Fruit fly (Drosophila melanogaster) whole organism, embryonic: ENCODE data around the gene Spt6.

ENCODE experiments used
- Abd-B ChIP-seq: fragments of 200-800 bp; sonication (Bioruptor generic); optimal IDR thresholded peaks from 2 replicates; lab custom pipeline; 2018; ENCODE audit warnings: missing biosample characterization, mild to moderate bottlenecking, missing genetic modification characterization, moderate library complexity
- CG12391 ChIP-seq: fragments of 200-800 bp; sonication (Bioruptor generic); optimal IDR thresholded peaks from 3 replicates; lab custom pipeline; 2018; ENCODE audit warnings: missing biosample characterization, mild to moderate bottlenecking, missing genetic modification characterization, moderate library complexity
- CG13123 ChIP-seq: fragments of 200-800 bp; sonication (Bioruptor generic); optimal IDR thresholded peaks from 2 replicates; lab custom pipeline; 2016; ENCODE audit warnings: missing biosample characterization, missing genetic modification characterization
- CG14441 ChIP-seq: fragments of 200-800 bp; sonication (Bioruptor generic); IDR thresholded peaks from 2 replicates; pipeline ENCODE4 v1.3.6; 2022; ENCODE audit warnings: missing biosample characterization, missing genetic modification characterization
- CG14667 ChIP-seq: fragments of 200-800 bp; sonication (Bioruptor generic); IDR thresholded peaks from 2 replicates; pipeline ENCODE4 v1.3.6; 2022; ENCODE audit warnings: missing biosample characterization, missing genetic modification characterization
- CG14710 ChIP-seq: fragments of 200-800 bp; sonication (Bioruptor generic); optimal IDR thresholded peaks from 3 replicates; lab custom pipeline; 2019; ENCODE audit warnings: missing biosample characterization, mild to moderate bottlenecking, missing genetic modification characterization, moderate library complexity
- CG1832 ChIP-seq: fragments of 200-800 bp; sonication (Bioruptor generic); optimal IDR thresholded peaks from 2 replicates; lab custom pipeline; 2017; ENCODE audit warnings: missing biosample characterization, mild to moderate bottlenecking, missing genetic modification characterization, inconsistent platforms
- CG18476 ChIP-seq: fragments of 200-800 bp; sonication (Bioruptor generic); optimal IDR thresholded peaks from 2 replicates; lab custom pipeline; 2016; ENCODE audit warnings: missing biosample characterization, mild to moderate bottlenecking, missing genetic modification characterization
- CG30020 ChIP-seq: fragments of 200-800 bp; optimal IDR thresholded peaks from 2 replicates; lab custom pipeline; 2019; ENCODE audit warnings: missing biosample characterization, mild to moderate bottlenecking, missing genetic modification characterization, moderate library complexity
- CG4820 ChIP-seq: fragments of 200-800 bp; sonication (Bioruptor generic); optimal IDR thresholded peaks from 3 replicates; lab custom pipeline; 2016; ENCODE audit warnings: missing biosample characterization, missing genetic modification characterization
- CG6175 ChIP-seq: fragments of 200-800 bp; sonication (Bioruptor generic); IDR thresholded peaks from 3 replicates; pipeline ENCODE4 v1.3.6; 2022; ENCODE audit warnings: missing biosample characterization, missing genetic modification characterization
- CG6765 ChIP-seq: fragments of 200-800 bp; sonication (Bioruptor generic); optimal IDR thresholded peaks from 3 replicates; lab custom pipeline; 2017; ENCODE audit warnings: missing biosample characterization, mild to moderate bottlenecking, missing genetic modification characterization
- CG7357 ChIP-seq: fragments of 200-800 bp; sonication (Bioruptor generic); IDR thresholded peaks from 3 replicates; pipeline ENCODE4 v1.3.6; 2022; ENCODE audit warnings: missing biosample characterization, missing genetic modification characterization
- CG7556 ChIP-seq: fragments of 200-800 bp; sonication (Bioruptor generic); optimal IDR thresholded peaks from 2 replicates; lab custom pipeline; 2017; ENCODE audit warnings: missing biosample characterization, mild to moderate bottlenecking, missing genetic modification characterization
- CG7928 ChIP-seq: fragments of 200-800 bp; sonication (Bioruptor generic); optimal IDR thresholded peaks from 2 replicates; lab custom pipeline; 2017; ENCODE audit warnings: missing biosample characterization, mild to moderate bottlenecking, missing genetic modification characterization
- CG8089 ChIP-seq: fragments of 200-800 bp; sonication (Bioruptor generic); optimal IDR thresholded peaks from 3 replicates; lab custom pipeline; 2016; ENCODE audit warnings: missing biosample characterization, missing genetic modification characterization
- CG8359 ChIP-seq: fragments of 200-800 bp; sonication (Bioruptor generic); optimal IDR thresholded peaks from 2 replicates; lab custom pipeline; 2017; ENCODE audit warnings: missing biosample characterization, mild to moderate bottlenecking, missing genetic modification characterization, borderline replicate concordance
- CG9876 ChIP-seq: fragments of 200-800 bp; sonication (Bioruptor generic); optimal IDR thresholded peaks from 2 replicates; lab custom pipeline; 2016; ENCODE audit warnings: missing biosample characterization, missing genetic modification characterization
- CHES-1-like ChIP-seq: fragments of 200-800 bp; sonication (Bioruptor generic); optimal IDR thresholded peaks from 2 replicates; lab custom pipeline; 2016; ENCODE audit warnings: missing biosample characterization, missing genetic modification characterization
- ERR ChIP-seq: fragments of 200-800 bp; sonication (Bioruptor generic); optimal IDR thresholded peaks from 2 replicates; lab custom pipeline; 2016; ENCODE audit warnings: missing biosample characterization, missing genetic modification characterization
- Ets65A ChIP-seq: fragments of 200-800 bp; sonication (Bioruptor generic); peaks from one replicate; lab custom pipeline; 2016; ENCODE audit warnings: missing biosample characterization, missing genetic modification characterization
- Hand ChIP-seq: fragments of 200-800 bp; sonication (Bioruptor generic); optimal IDR thresholded peaks from 2 replicates; lab custom pipeline; 2017; ENCODE audit warnings: mild to moderate bottlenecking, missing biosample characterization, missing genetic modification reagents, missing genetic modification characterization
- Max ChIP-seq: fragments of 200-800 bp; sonication (Bioruptor generic); optimal IDR thresholded peaks from 2 replicates; lab custom pipeline; 2016; ENCODE audit warnings: missing biosample characterization, mild to moderate bottlenecking, missing genetic modification characterization
- Sin3A ChIP-seq: fragments of >200 bp; optimal IDR thresholded peaks from 2 replicates; lab custom pipeline; 2018
- Sox102F ChIP-seq: fragments of 200-800 bp; sonication (Bioruptor generic); optimal IDR thresholded peaks from 2 replicates; lab custom pipeline; 2018; ENCODE audit warnings: missing biosample characterization, mild to moderate bottlenecking, missing genetic modification characterization, moderate library complexity
- ab ChIP-seq: fragments of 200-800 bp; sonication (Bioruptor generic); optimal IDR thresholded peaks from 2 replicates; lab custom pipeline; 2016; ENCODE audit warnings: missing biosample characterization, missing genetic modification characterization
- amos ChIP-seq: fragments of 200-800 bp; sonication (Bioruptor generic); IDR thresholded peaks from 2 replicates; pipeline ENCODE4 v1.3.6; 2022; ENCODE audit warnings: missing biosample characterization, missing genetic modification characterization; ENCODE audit not compliant: partially characterized antibody
- ato ChIP-seq: fragments of 200-800 bp; sonication (Bioruptor generic); IDR thresholded peaks from 2 replicates; pipeline ENCODE4 v1.3.6; 2022; ENCODE audit warnings: missing biosample characterization, missing genetic modification characterization; ENCODE audit not compliant: partially characterized antibody
- bigmax ChIP-seq: fragments of 200-800 bp; sonication (Bioruptor generic); optimal IDR thresholded peaks from 2 replicates; lab custom pipeline; 2018; ENCODE audit warnings: missing biosample characterization, mild to moderate bottlenecking, missing genetic modification characterization
- crc ChIP-seq: fragments of 200-800 bp; sonication (Bioruptor generic); optimal IDR thresholded peaks from 2 replicates; lab custom pipeline; 2016; ENCODE audit warnings: missing biosample characterization, missing genetic modification characterization
- croc ChIP-seq: fragments of 200-800 bp; sonication (Bioruptor generic); conservative IDR thresholded peaks from 3 replicates; pipeline ENCODE4 v1.3.6; 2022; ENCODE audit warnings: missing biosample characterization, missing genetic modification characterization
- crol ChIP-seq: fragments of 200-800 bp; sonication (Bioruptor generic); IDR thresholded peaks from 2 replicates; pipeline ENCODE4 v1.3.6; 2022; ENCODE audit warnings: missing biosample characterization, missing genetic modification characterization
- crp ChIP-seq, 2 experiments: fragments of 200-800 bp; sonication (Bioruptor generic); optimal IDR thresholded peaks; 2 replicates in 1 of 2; 3 replicates in 1 of 2; lab custom pipeline; 2017; ENCODE audit warnings: missing biosample characterization in 2 of 2, missing genetic modification characterization in 2 of 2, mild to moderate bottlenecking in 1 of 2, moderate library complexity in 1 of 2
- ems ChIP-seq: fragments of 200-800 bp; sonication (Bioruptor generic); optimal IDR thresholded peaks from 3 replicates; lab custom pipeline; 2016; ENCODE audit warnings: missing biosample characterization, missing genetic modification characterization
- fru ChIP-seq: fragments of >200 bp; optimal IDR thresholded peaks from 2 replicates; lab custom pipeline; 2017
- gcm2 ChIP-seq: fragments of 200-800 bp; sonication (Bioruptor generic); optimal IDR thresholded peaks from 2 replicates; lab custom pipeline; 2016; ENCODE audit warnings: missing biosample characterization, missing genetic modification characterization
- kah ChIP-seq: fragments of 200-800 bp; sonication (Bioruptor generic); optimal IDR thresholded peaks from 2 replicates; lab custom pipeline; 2018; ENCODE audit warnings: missing biosample characterization, mild to moderate bottlenecking, missing genetic modification characterization
- lmd ChIP-seq: fragments of 200-800 bp; sonication (Bioruptor generic); IDR thresholded peaks from 2 replicates; pipeline ENCODE4 v1.3.6; 2022; ENCODE audit warnings: missing biosample characterization, missing genetic modification characterization
- onecut ChIP-seq: fragments of 200-800 bp; sonication (Bioruptor generic); IDR thresholded peaks from 2 replicates; pipeline ENCODE4 v1.3.6; 2022; ENCODE audit warnings: missing biosample characterization, missing genetic modification characterization
- pho ChIP-seq: fragments of 200-800 bp; sonication (Bioruptor generic); optimal IDR thresholded peaks from 2 replicates; lab custom pipeline; 2016; ENCODE audit warnings: missing biosample characterization, missing genetic modification characterization
- pita ChIP-seq: fragments of 200-800 bp; sonication (Bioruptor generic); optimal IDR thresholded peaks from 2 replicates; lab custom pipeline; 2017; ENCODE audit warnings: missing biosample characterization, mild to moderate bottlenecking, missing genetic modification characterization
- pzg ChIP-seq: fragments of 200-800 bp; sonication (Bioruptor generic); optimal IDR thresholded peaks from 3 replicates; lab custom pipeline; 2018; ENCODE audit warnings: missing biosample characterization, mild to moderate bottlenecking, missing genetic modification characterization, moderate library complexity
- rib ChIP-seq: fragments of 200-800 bp; sonication (Bioruptor generic); IDR thresholded peaks from 2 replicates; pipeline ENCODE4 v1.3.6; 2022; ENCODE audit warnings: missing biosample characterization, missing genetic modification characterization
- sd ChIP-seq: fragments of 200-800 bp; sonication (Bioruptor generic); optimal IDR thresholded peaks from 3 replicates; lab custom pipeline; 2018; ENCODE audit warnings: missing biosample characterization, mild to moderate bottlenecking, missing genetic modification characterization, moderate library complexity
- ssp ChIP-seq: fragments of 200-800 bp; sonication (Bioruptor generic); IDR thresholded peaks from 2 replicates; pipeline ENCODE4 v1.3.6; 2022; ENCODE audit warnings: missing biosample characterization, missing genetic modification characterization
- unc-4 ChIP-seq: fragments of 200-800 bp; sonication (Bioruptor generic); IDR thresholded peaks from 2 replicates; pipeline ENCODE4 v1.3.6; 2022; ENCODE audit warnings: missing biosample characterization, missing genetic modification characterization; ENCODE audit not compliant: partially characterized antibody
- unpg ChIP-seq: fragments of 200-800 bp; sonication (Bioruptor generic); optimal IDR thresholded peaks from 3 replicates; lab custom pipeline; 2018; ENCODE audit warnings: missing biosample characterization, mild to moderate bottlenecking, missing genetic modification characterization, moderate library complexity
- vnd ChIP-seq: fragments of 200-800 bp; sonication (Bioruptor generic); IDR thresholded peaks from 3 replicates; pipeline ENCODE4 v1.3.6; 2022; ENCODE audit warnings: missing biosample characterization, missing genetic modification characterization; ENCODE audit not compliant: partially characterized antibody
- wor ChIP-seq: fragments of 200-800 bp; sonication (Bioruptor generic); IDR thresholded peaks from 2 replicates; pipeline ENCODE4 v1.3.6; 2022; ENCODE audit warnings: missing biosample characterization, missing genetic modification characterization
- zen ChIP-seq: fragments of 200-800 bp; sonication (Bioruptor generic); optimal IDR thresholded peaks from 3 replicates; lab custom pipeline; 2018; ENCODE audit warnings: missing biosample characterization, mild to moderate bottlenecking, missing genetic modification characterization, moderate library complexity
- zen2 ChIP-seq: fragments of 200-800 bp; sonication (Bioruptor generic); IDR thresholded peaks from 3 replicates; pipeline ENCODE4 v1.3.6; 2022; ENCODE audit warnings: missing biosample characterization, missing genetic modification characterization; ENCODE audit not compliant: partially characterized antibody
- zfh1 ChIP-seq: fragments of 200-800 bp; sonication (Bioruptor generic); IDR thresholded peaks from 3 replicates; pipeline ENCODE4 v1.3.6; 2022; ENCODE audit warnings: missing biosample characterization, missing genetic modification characterization

The Spt6 gene

dm6 chrX:6225472-6226049 lies 42.0 kb upstream of the Spt6 start, which contains the start of gene dtn (continued):
- TF ChIP-seq CG7556 (GFP tag; lab: Kevin White, UChicago), result no peak
- TF ChIP-seq Ets65A (GFP tag; lab: Kevin White, UChicago), result no peak
- TF ChIP-seq Abd-B, result no peak
- TF ChIP-seq bigmax, result no peak
- no peak for TF ChIP-seq CG9876 (GFP tag; lab: Kevin White, UChicago)
- TF ChIP-seq zen2 (GFP tag; lab: Robert Waterston, UW), result no peak
- TF ChIP-seq CG12391 (tag; lab: Kevin White, UChicago), result peak; percentile 10
- no peak for TF ChIP-seq CG8359
- no peak for TF ChIP-seq Hand (GFP tag; lab: Kevin White, UChicago)
- peak; percentile 99 for TF ChIP-seq CG14710 (tag; lab: Kevin White, UChicago)
- no peak for TF ChIP-seq ato (GFP tag; lab: Robert Waterston, UW)
- no peak for TF ChIP-seq CG6175 (GFP tag; lab: Robert Waterston, UW)
- no peak for TF ChIP-seq croc (GFP tag; lab: Robert Waterston, UW)
- no peak for TF ChIP-seq zen (tag; lab: Kevin White, UChicago)
- no peak for TF ChIP-seq CG6765 (GFP tag; lab: Kevin White, UChicago)
- no peak for TF ChIP-seq Max (GFP tag; lab: Kevin White, UChicago)
- TF ChIP-seq ssp (GFP tag; lab: Robert Waterston, UW), result no peak
- no peak for TF ChIP-seq pita (GFP tag; lab: Kevin White, UChicago)
- no peak for TF ChIP-seq CG7357
- TF ChIP-seq crp (GFP tag; optimal IDR thresholded peaks at IDR 0.05; lab: Kevin White, UChicago), result no peak
- peak; percentile 94 for TF ChIP-seq onecut (GFP tag; lab: Robert Waterston, UW)
- TF ChIP-seq gcm2 (GFP tag; lab: Kevin White, UChicago), result no peak
- no peak for TF ChIP-seq CG4820
- no peak for TF ChIP-seq unpg (GFP tag; lab: Kevin White, UChicago)
- no peak for TF ChIP-seq CG14667 (GFP tag; lab: Robert Waterston, UW)
- no peak for TF ChIP-seq ems (GFP tag; lab: Kevin White, UChicago)
- TF ChIP-seq fru (lab: Kevin White, UChicago), result no peak
- TF ChIP-seq zfh1 (GFP tag; lab: Robert Waterston, UW), result no peak
- TF ChIP-seq lmd, result no peak
- TF ChIP-seq ERR (GFP tag; lab: Kevin White, UChicago), result no peak
- no peak for TF ChIP-seq crol
- 0 out of 2 replicates have a peak, but pooled peaks have one; percentile 28 for TF ChIP-seq unc-4
- TF ChIP-seq wor (GFP tag; lab: Robert Waterston, UW), result no peak
- no peak for TF ChIP-seq vnd (GFP tag; lab: Robert Waterston, UW)
- no peak for TF ChIP-seq pho (GFP tag; lab: Kevin White, UChicago)
- no peak for TF ChIP-seq CHES-1-like (GFP tag; lab: Kevin White, UChicago)
- TF ChIP-seq Sox102F (GFP tag; lab: Kevin White, UChicago), result no peak
- TF ChIP-seq Sin3A (lab: Kevin White, UChicago), result peak; percentile 50
- TF ChIP-seq CG1832 (GFP tag; lab: Kevin White, UChicago), result no peak
- no peak for TF ChIP-seq CG18476 (GFP tag; lab: Kevin White, UChicago)
- TF ChIP-seq crc (GFP tag; lab: Kevin White, UChicago), result no peak
- TF ChIP-seq ab (GFP tag; lab: Kevin White, UChicago), result no peak
- peak; percentile 95 for TF ChIP-seq sd
- no peak for TF ChIP-seq kah (GFP tag; lab: Kevin White, UChicago)
- TF ChIP-seq CG14441, result no peak
- no peak for TF ChIP-seq CG7928 (GFP tag; lab: Kevin White, UChicago)
- peak; percentile 72 for TF ChIP-seq pzg (GFP tag; lab: Kevin White, UChicago)
- no peak for TF ChIP-seq amos (GFP tag; lab: Robert Waterston, UW)
- TF ChIP-seq CG30020 (tag; lab: Kevin White, UChicago), result no peak
- TF ChIP-seq CG8089 (GFP tag; lab: Kevin White, UChicago), result no peak
- no peak for TF ChIP-seq CG13123 (GFP tag; lab: Kevin White, UChicago)
- no peak for TF ChIP-seq rib
